Fruit fly (Drosophila melanogaster) whole organism, embryonic: ENCODE measurements around the gene Syx4.

Source experiments
- Bdp1 ChIP-seq: fragments of 200-800 bp; sonication (Bioruptor generic); optimal IDR thresholded peaks from 3 replicates; lab custom pipeline; 2016; ENCODE audit warnings: missing biosample characterization, missing genetic modification characterization
- BtbVII ChIP-seq: fragments of 200-800 bp; sonication (Bioruptor generic); optimal IDR thresholded peaks from 3 replicates; lab custom pipeline; 2017; ENCODE audit warnings: missing biosample characterization, mild to moderate bottlenecking, missing genetic modification characterization
- CG10565 ChIP-seq: fragments of 200-800 bp; sonication (Bioruptor generic); optimal IDR thresholded peaks from 3 replicates; lab custom pipeline; 2016; ENCODE audit warnings: missing biosample characterization, mild to moderate bottlenecking, missing genetic modification characterization
- CG12219 ChIP-seq: fragments of 200-800 bp; sonication (Bioruptor generic); optimal IDR thresholded peaks from 3 replicates; lab custom pipeline; 2018; ENCODE audit warnings: missing biosample characterization, mild to moderate bottlenecking, missing genetic modification characterization
- CG15696 ChIP-seq: fragments of 200-800 bp; sonication (Bioruptor generic); optimal IDR thresholded peaks from 2 replicates; lab custom pipeline; 2019; ENCODE audit warnings: missing biosample characterization, mild to moderate bottlenecking, missing genetic modification characterization, moderate library complexity
- CG16779 ChIP-seq: fragments of 200-800 bp; sonication (Bioruptor generic); IDR thresholded peaks from 2 replicates; pipeline ENCODE4 v1.3.6; 2022; ENCODE audit warnings: missing biosample characterization, missing genetic modification characterization
- CG17568 ChIP-seq: fragments of 200-800 bp; sonication (Bioruptor generic); optimal IDR thresholded peaks from 2 replicates; lab custom pipeline; 2018; ENCODE audit warnings: missing biosample characterization, mild to moderate bottlenecking, missing genetic modification characterization, moderate library complexity
- CG18011 ChIP-seq: fragments of 200-800 bp; sonication (Bioruptor generic); optimal IDR thresholded peaks from 2 replicates; lab custom pipeline; 2017; ENCODE audit warnings: missing biosample characterization, missing genetic modification characterization, mild to moderate bottlenecking, moderate library complexity, missing genotype
- CG18599 ChIP-seq: fragments of 200-800 bp; sonication (Bioruptor generic); optimal IDR thresholded peaks from 3 replicates; lab custom pipeline; 2017; ENCODE audit warnings: missing biosample characterization, missing genetic modification characterization, mild to moderate bottlenecking, moderate library complexity, missing genetic modification reagents
- CG2202 ChIP-seq: fragments of 200-800 bp; sonication (Bioruptor generic); optimal IDR thresholded peaks from 2 replicates; lab custom pipeline; 2018; ENCODE audit warnings: missing biosample characterization, mild to moderate bottlenecking, missing genetic modification characterization
- CG2889 ChIP-seq: fragments of 200-800 bp; sonication (Bioruptor generic); IDR thresholded peaks from 3 replicates; pipeline ENCODE4 v1.3.6; 2022; ENCODE audit warnings: missing biosample characterization, missing genetic modification characterization
- CG5180 ChIP-seq: fragments of 200-800 bp; sonication (Bioruptor generic); optimal IDR thresholded peaks from 3 replicates; lab custom pipeline; 2017; ENCODE audit warnings: missing biosample characterization, missing genetic modification characterization, mild to moderate bottlenecking, moderate library complexity, missing genetic modification reagents
- CG6654 ChIP-seq: fragments of 200-800 bp; sonication (Bioruptor generic); optimal IDR thresholded peaks from 2 replicates; lab custom pipeline; 2017; ENCODE audit warnings: missing biosample characterization, mild to moderate bottlenecking, missing genetic modification characterization
- CG7357 ChIP-seq: fragments of 200-800 bp; sonication (Bioruptor generic); IDR thresholded peaks from 3 replicates; pipeline ENCODE4 v1.3.6; 2022; ENCODE audit warnings: missing biosample characterization, missing genetic modification characterization
- CG8765 ChIP-seq: fragments of 200-800 bp; sonication (Bioruptor generic); IDR thresholded peaks from 2 replicates; pipeline ENCODE4 v1.3.6; 2022; ENCODE audit warnings: missing biosample characterization, missing genetic modification characterization
- CG9932 ChIP-seq: fragments of 200-800 bp; sonication (Bioruptor generic); IDR thresholded peaks from 2 replicates; pipeline ENCODE4 v1.3.6; 2022; ENCODE audit warnings: missing biosample characterization, missing genetic modification characterization
- Dek ChIP-seq: fragments of 200-800 bp; sonication (Bioruptor generic); optimal IDR thresholded peaks from 3 replicates; lab custom pipeline; 2019; ENCODE audit warnings: missing biosample characterization, mild to moderate bottlenecking, missing genetic modification characterization, moderate library complexity
- ERR ChIP-seq: fragments of 200-800 bp; sonication (Bioruptor generic); optimal IDR thresholded peaks from 2 replicates; lab custom pipeline; 2016; ENCODE audit warnings: missing biosample characterization, missing genetic modification characterization
- Hand ChIP-seq: fragments of 200-800 bp; sonication (Bioruptor generic); optimal IDR thresholded peaks from 2 replicates; lab custom pipeline; 2017; ENCODE audit warnings: mild to moderate bottlenecking, missing biosample characterization, missing genetic modification reagents, missing genetic modification characterization
- Hmx ChIP-seq: fragments of 200-800 bp; sonication (Bioruptor generic); optimal IDR thresholded peaks from 2 replicates; lab custom pipeline; 2016; ENCODE audit warnings: missing biosample characterization, missing genetic modification characterization
- Nf-YC ChIP-seq: fragments of 200-800 bp; optimal IDR thresholded peaks from 3 replicates; lab custom pipeline; 2019; ENCODE audit warnings: missing biosample characterization, mild to moderate bottlenecking, missing genetic modification characterization, moderate library complexity
- Opbp ChIP-seq: fragments of 200-800 bp; sonication (Bioruptor generic); IDR thresholded peaks from 3 replicates; pipeline ENCODE4 v1.3.6; 2022; ENCODE audit warnings: missing biosample characterization, missing genetic modification characterization; ENCODE audit not compliant: partially characterized antibody
- PHDP ChIP-seq: fragments of 200-800 bp; sonication (Bioruptor generic); optimal IDR thresholded peaks from 3 replicates; lab custom pipeline; 2018; ENCODE audit warnings: missing biosample characterization, mild to moderate bottlenecking, missing genetic modification characterization, moderate library complexity
- Ptx1 ChIP-seq: fragments of 200-800 bp; sonication (Bioruptor generic); IDR thresholded peaks from 2 replicates; pipeline ENCODE4 v1.3.6; 2022; ENCODE audit warnings: missing biosample characterization, missing genetic modification characterization
- Sox102F ChIP-seq: fragments of 200-800 bp; sonication (Bioruptor generic); optimal IDR thresholded peaks from 2 replicates; lab custom pipeline; 2018; ENCODE audit warnings: missing biosample characterization, mild to moderate bottlenecking, missing genetic modification characterization, moderate library complexity
- Spps ChIP-seq: fragments of 200-800 bp; sonication (Bioruptor generic); optimal IDR thresholded peaks from 2 replicates; lab custom pipeline; 2018; ENCODE audit warnings: missing biosample characterization, mild to moderate bottlenecking, missing genetic modification characterization
- ac ChIP-seq: fragments of 200-800 bp; sonication (Bioruptor generic); optimal IDR thresholded peaks from 3 replicates; lab custom pipeline; 2017; ENCODE audit warnings: missing biosample characterization, mild to moderate bottlenecking, missing genetic modification characterization
- al ChIP-seq: fragments of 200-800 bp; sonication (Bioruptor generic); IDR thresholded peaks from 2 replicates; pipeline ENCODE4 v1.3.6; 2022; ENCODE audit warnings: missing biosample characterization, missing genetic modification characterization
- az2 ChIP-seq: fragments of 200-800 bp; sonication (Bioruptor generic); optimal IDR thresholded peaks from 3 replicates; lab custom pipeline; 2016; ENCODE audit warnings: missing biosample characterization, missing genetic modification characterization
- bigmax ChIP-seq: fragments of 200-800 bp; sonication (Bioruptor generic); optimal IDR thresholded peaks from 2 replicates; lab custom pipeline; 2018; ENCODE audit warnings: missing biosample characterization, mild to moderate bottlenecking, missing genetic modification characterization
- crp ChIP-seq, 2 experiments: fragments of 200-800 bp; sonication (Bioruptor generic); optimal IDR thresholded peaks; 2 replicates in 1 of 2; 3 replicates in 1 of 2; lab custom pipeline; 2017; ENCODE audit warnings: missing biosample characterization in 2 of 2, missing genetic modification characterization in 2 of 2, mild to moderate bottlenecking in 1 of 2, moderate library complexity in 1 of 2
- cwo ChIP-seq: fragments of 200-800 bp; sonication (Bioruptor generic); optimal IDR thresholded peaks from 3 replicates; lab custom pipeline; 2017; ENCODE audit warnings: missing biosample characterization, missing genetic modification characterization, mild to moderate bottlenecking, moderate library complexity, missing genetic modification reagents
- eve ChIP-seq, 2 experiments: fragments of >200 bp; optimal IDR thresholded peaks; 2 replicates each; lab custom pipeline; 2017; ENCODE audit warnings: missing biosample characterization in 2 of 2, missing genetic modification characterization in 2 of 2
- exex ChIP-seq: fragments of 200-800 bp; sonication (Bioruptor generic); optimal IDR thresholded peaks from 4 replicates; lab custom pipeline; 2018; ENCODE audit warnings: missing biosample characterization, mild to moderate bottlenecking, missing genetic modification characterization, moderate library complexity
- gem ChIP-seq: fragments of 200-800 bp; sonication (Bioruptor generic); optimal IDR thresholded peaks from 2 replicates; lab custom pipeline; 2019; ENCODE audit warnings: missing biosample characterization, mild to moderate bottlenecking, missing genetic modification characterization, moderate library complexity
- gsb-n ChIP-seq: fragments of 200-800 bp; sonication (Bioruptor generic); optimal IDR thresholded peaks from 3 replicates; lab custom pipeline; 2018; ENCODE audit warnings: missing biosample characterization, mild to moderate bottlenecking, missing genetic modification characterization
- h ChIP-seq: fragments of >200 bp; optimal IDR thresholded peaks from 2 replicates; lab custom pipeline; 2017
- her ChIP-seq: fragments of 200-800 bp; sonication (Bioruptor generic); optimal IDR thresholded peaks from 2 replicates; lab custom pipeline; 2016; ENCODE audit warnings: missing biosample characterization, missing genetic modification characterization
- inv ChIP-seq: fragments of 200-800 bp; sonication (Bioruptor generic); IDR thresholded peaks from 2 replicates; pipeline ENCODE4 v1.3.6; 2022; ENCODE audit warnings: missing biosample characterization, missing genetic modification characterization; ENCODE audit not compliant: partially characterized antibody
- jing ChIP-seq: fragments of 200-800 bp; sonication (Bioruptor generic); optimal IDR thresholded peaks from 2 replicates; lab custom pipeline; 2018; ENCODE audit warnings: missing biosample characterization, mild to moderate bottlenecking, missing genetic modification characterization
- mld ChIP-seq: fragments of 200-800 bp; sonication (Bioruptor generic); IDR thresholded peaks from 3 replicates; pipeline ENCODE4 v1.3.6; 2022; ENCODE audit warnings: missing biosample characterization, missing genetic modification characterization; ENCODE audit not compliant: partially characterized antibody
- nau ChIP-seq: fragments of 200-800 bp; sonication (Bioruptor generic); optimal IDR thresholded peaks from 3 replicates; lab custom pipeline; 2017; ENCODE audit warnings: missing biosample characterization, mild to moderate bottlenecking, missing genetic modification characterization, missing genetic modification reagents
- odd ChIP-seq: fragments of 200-800 bp; sonication (Bioruptor generic); optimal IDR thresholded peaks from 2 replicates; lab custom pipeline; 2017; ENCODE audit warnings: missing biosample characterization, mild to moderate bottlenecking, missing genetic modification characterization
- org-1 ChIP-seq: fragments of 200-800 bp; sonication (Bioruptor generic); optimal IDR thresholded peaks from 2 replicates; lab custom pipeline; 2017; ENCODE audit warnings: missing biosample characterization, missing genetic modification characterization
- ro ChIP-seq: fragments of 200-800 bp; sonication (Bioruptor generic); IDR thresholded peaks from 2 replicates; pipeline ENCODE4 v1.3.6; 2022; ENCODE audit warnings: missing biosample characterization, missing genetic modification characterization
- schlank ChIP-seq: fragments of 200-800 bp; sonication (Bioruptor generic); optimal IDR thresholded peaks from 2 replicates; lab custom pipeline; 2018; ENCODE audit warnings: missing biosample characterization, mild to moderate bottlenecking, missing genetic modification characterization
- tna ChIP-seq: fragments of 200-800 bp; sonication (Bioruptor generic); IDR thresholded peaks from 2 replicates; pipeline ENCODE4 v1.3.6; 2022; ENCODE audit warnings: missing biosample characterization, missing genetic modification characterization; ENCODE audit not compliant: partially characterized antibody
- tup ChIP-seq: fragments of 200-800 bp; sonication (Bioruptor generic); optimal IDR thresholded peaks from 2 replicates; lab custom pipeline; 2016; ENCODE audit warnings: missing biosample characterization, mild to moderate bottlenecking, missing genetic modification characterization, moderate library complexity
- z ChIP-seq: fragments of 200-800 bp; sonication (Bioruptor generic); IDR thresholded peaks from 3 replicates; pipeline ENCODE4 v1.3.6; 2022; ENCODE audit warnings: missing biosample characterization, missing genetic modification characterization
- zen ChIP-seq: fragments of 200-800 bp; sonication (Bioruptor generic); optimal IDR thresholded peaks from 3 replicates; lab custom pipeline; 2018; ENCODE audit warnings: missing biosample characterization, mild to moderate bottlenecking, missing genetic modification characterization, moderate library complexity

Gene Syx4

dm6 chrX:2744042-2744441 lies at the start of gene Syx4 (continued):
- TF ChIP-seq mld: no peak
- peak; percentile 44 for TF ChIP-seq CG15696
- TF ChIP-seq her (GFP tag; lab: Kevin White, UChicago): peak; percentile 90
- TF ChIP-seq CG8765: peak; percentile 34; the same call in 1 of the 2 replicates
- TF ChIP-seq CG2889 (GFP tag; lab: Robert Waterston, UW): peak; percentile 77
- peak; percentile 87 for TF ChIP-seq Ptx1 (GFP tag; lab: Robert Waterston, UW)
- TF ChIP-seq CG17568 (GFP tag; lab: Kevin White, UChicago): peak; percentile 81
- TF ChIP-seq CG12219: peak; percentile 92
- peak in 1 of 2 experiments; percentile 92 for TF ChIP-seq eve (GFP tag; optimal IDR thresholded peaks at IDR 0.05; lab: Kevin White, UChicago)
- peak; percentile 86 for TF ChIP-seq tup (GFP tag; lab: Kevin White, UChicago)
- peak; percentile 61 for TF ChIP-seq CG2202 (tag; lab: Kevin White, UChicago)
- peak; percentile 86 for TF ChIP-seq CG9932 (GFP tag; lab: Robert Waterston, UW)
- peak; percentile 92 for TF ChIP-seq BtbVII (GFP tag; lab: Kevin White, UChicago)
- peak; percentile 79 for TF ChIP-seq gsb-n (tag; lab: Kevin White, UChicago)
- peak; percentile 89 for TF ChIP-seq schlank (tag; lab: Kevin White, UChicago)
- TF ChIP-seq CG18011: peak; percentile 80
- TF ChIP-seq Dek (tag; lab: Kevin White, UChicago): peak; percentile 92
- peak; percentile 81 for TF ChIP-seq ERR (GFP tag; lab: Kevin White, UChicago)
- peak; percentile 34 for TF ChIP-seq Spps (tag; lab: Kevin White, UChicago)
- TF ChIP-seq bigmax (GFP tag; lab: Kevin White, UChicago): peak; percentile 21
- no peak for TF ChIP-seq CG10565 (GFP tag; lab: Kevin White, UChicago)
- TF ChIP-seq az2 (GFP tag; lab: Kevin White, UChicago): peak; percentile 86
- peak; percentile 55 for TF ChIP-seq Nf-YC (tag; lab: Kevin White, UChicago)
- TF ChIP-seq ac (GFP tag; lab: Kevin White, UChicago): no peak
- peak; percentile 92 for TF ChIP-seq org-1 (GFP tag; lab: Kevin White, UChicago)
- TF ChIP-seq crp (GFP tag; optimal IDR thresholded peaks at IDR 0.05; lab: Kevin White, UChicago): peak in 1 of 2 experiments; percentile 27
- TF ChIP-seq inv (GFP tag; lab: Robert Waterston, UW): no peak
- no peak for TF ChIP-seq tna (GFP tag; lab: Robert Waterston, UW)
- peak; percentile 94 for TF ChIP-seq gem (tag; lab: Kevin White, UChicago)
- TF ChIP-seq Sox102F: peak; percentile 93
- TF ChIP-seq Hmx (GFP tag; lab: Kevin White, UChicago): peak; percentile 54
- peak; percentile 82 for TF ChIP-seq CG7357 (GFP tag; lab: Robert Waterston, UW)
- no peak for TF ChIP-seq z (GFP tag; lab: Robert Waterston, UW)
- peak; percentile 78 for TF ChIP-seq CG6654
- TF ChIP-seq al: peak; percentile 78
- TF ChIP-seq exex: peak; percentile 70
- TF ChIP-seq CG5180: peak; percentile 76
- peak; percentile 95 for TF ChIP-seq PHDP (tag; lab: Kevin White, UChicago)
- TF ChIP-seq cwo (GFP tag; lab: Kevin White, UChicago): peak; percentile 90
- no peak for TF ChIP-seq h (lab: Kevin White, UChicago)
- peak; percentile 89 for TF ChIP-seq nau (GFP tag; lab: Kevin White, UChicago)
- peak; percentile 84 for TF ChIP-seq odd
- TF ChIP-seq CG16779 (GFP tag; lab: Robert Waterston, UW): peak; percentile 68
- peak; percentile 75 for TF ChIP-seq jing (GFP tag; lab: Kevin White, UChicago)
- peak; percentile 72 for TF ChIP-seq Bdp1
- peak; percentile 97 for TF ChIP-seq CG18599 (GFP tag; lab: Kevin White, UChicago)
- no peak for TF ChIP-seq Opbp (GFP tag; lab: Robert Waterston, UW)
- peak; percentile 86 for TF ChIP-seq Hand (GFP tag; lab: Kevin White, UChicago)
- TF ChIP-seq zen (tag; lab: Kevin White, UChicago): peak; percentile 52
- TF ChIP-seq ro (GFP tag; lab: Robert Waterston, UW): 0 out of 2 replicates have a peak, but pooled peaks have one; percentile 11
